Fruit fly (Drosophila melanogaster) whole organism, embryonic: ENCODE measurements around the gene Ublcp1.
A peak's percentile ranks its signal among the peaks of the same experiment; 100 is the strongest.

Source experiments
- CG11696 ChIP-seq: fragments of 200-800 bp; sonication (Bioruptor generic); IDR thresholded peaks from 2 replicates; pipeline ENCODE4 v1.3.6; 2022; ENCODE audit warnings: missing biosample characterization, missing genetic modification characterization
- CG13296 ChIP-seq: fragments of 200-800 bp; sonication (Bioruptor generic); optimal IDR thresholded peaks from 3 replicates; lab custom pipeline; 2018; ENCODE audit warnings: missing biosample characterization, mild to moderate bottlenecking, missing genetic modification characterization
- CG18011 ChIP-seq: fragments of 200-800 bp; sonication (Bioruptor generic); optimal IDR thresholded peaks from 2 replicates; lab custom pipeline; 2017; ENCODE audit warnings: missing biosample characterization, missing genetic modification characterization, mild to moderate bottlenecking, moderate library complexity, missing genotype
- CG31388 ChIP-seq: fragments of 200-800 bp; sonication (Bioruptor generic); optimal IDR thresholded peaks from 2 replicates; lab custom pipeline; 2016; ENCODE audit warnings: missing biosample characterization, missing genetic modification characterization
- CG3726 ChIP-seq: fragments of 200-800 bp; sonication (Bioruptor generic); IDR thresholded peaks from 3 replicates; pipeline ENCODE4, ENCODE4 v1.3.6; 2022; ENCODE audit warnings: missing biosample characterization, missing genetic modification characterization
- D ChIP-seq, 2 experiments: fragments of 200-800 bp in 1 of 2; fragments of >200 bp in 1 of 2; sonication (Bioruptor generic) in 1 of 2; optimal IDR thresholded peaks; 2 replicates in 1 of 2; 3 replicates in 1 of 2; lab custom pipeline; 2017; ENCODE audit warnings: mild to moderate bottlenecking in 1 of 2, missing biosample characterization in 1 of 2, missing genetic modification characterization in 1 of 2, missing genetic modification reagents in 1 of 2
- Dad ChIP-seq: fragments of 200-800 bp; sonication (Bioruptor generic); optimal IDR thresholded peaks from 3 replicates; lab custom pipeline; 2016; ENCODE audit warnings: missing biosample characterization, missing genetic modification characterization
- Doc2 ChIP-seq: fragments of 200-800 bp; sonication (Bioruptor generic); IDR thresholded peaks from 2 replicates; pipeline ENCODE4 v1.3.6; 2022; ENCODE audit warnings: missing biosample characterization, missing genetic modification characterization
- Poxn ChIP-seq: fragments of 200-800 bp; sonication (Bioruptor generic); IDR thresholded peaks from 2 replicates; pipeline ENCODE4 v1.3.6; 2022; ENCODE audit warnings: missing biosample characterization, missing genetic modification characterization
- Ptx1 ChIP-seq: fragments of 200-800 bp; sonication (Bioruptor generic); IDR thresholded peaks from 2 replicates; pipeline ENCODE4 v1.3.6; 2022; ENCODE audit warnings: missing biosample characterization, missing genetic modification characterization
- crc ChIP-seq: fragments of 200-800 bp; sonication (Bioruptor generic); optimal IDR thresholded peaks from 2 replicates; lab custom pipeline; 2016; ENCODE audit warnings: missing biosample characterization, missing genetic modification characterization
- pzg ChIP-seq: fragments of 200-800 bp; sonication (Bioruptor generic); optimal IDR thresholded peaks from 3 replicates; lab custom pipeline; 2018; ENCODE audit warnings: missing biosample characterization, mild to moderate bottlenecking, missing genetic modification characterization, moderate library complexity

dm6 chr3R:23013482-23013881, 47.8 kb upstream of the Ublcp1 start:
- TF ChIP-seq CG13296 (GFP tag; lab: Kevin White, UChicago), result no peak
- no peak for TF ChIP-seq CG18011 (GFP tag; lab: Kevin White, UChicago)
- no peak for TF ChIP-seq crc (GFP tag; lab: Kevin White, UChicago)
- no peak for TF ChIP-seq Dad
- TF ChIP-seq D (optimal IDR thresholded peaks at IDR 0.05; lab: Kevin White, UChicago), result no peak
- TF ChIP-seq D (GFP tag; optimal IDR thresholded peaks at IDR 0.05; lab: Kevin White, UChicago), result no peak
- TF ChIP-seq Doc2 (GFP tag; lab: Robert Waterston, UW), result no peak
- TF ChIP-seq CG31388, result no peak
- TF ChIP-seq Poxn, result no peak
- no peak for TF ChIP-seq CG3726 (GFP tag; lab: Robert Waterston, UW)
- TF ChIP-seq CG11696 (GFP tag; lab: Robert Waterston, UW), result 0 out of 2 replicates have a peak, but pooled peaks have one; percentile 32
- TF ChIP-seq Ptx1 (GFP tag; lab: Robert Waterston, UW), result no peak
- no peak for TF ChIP-seq pzg
